Worm (Caenorhabditis elegans) whole organism, L2 larva: ENCODE results near the gene T25C12.3.

Experiments
- C34F6.9 ChIP-seq: fragments of 150-350 bp; optimal IDR thresholded peaks from 2 replicates; lab custom pipeline; 2014; ENCODE audit warnings: missing biosample characterization, missing genetic modification characterization
- F13H6.1 ChIP-seq: sonication (generic microtip); optimal IDR thresholded peaks from 2 replicates; lab custom pipeline; 2016; ENCODE audit warnings: missing genetic modification characterization, missing compliant biosample characterization
- R02D3.7 ChIP-seq: fragments of 150-350 bp; optimal IDR thresholded peaks from 2 replicates; lab custom pipeline; 2014; ENCODE audit warnings: missing biosample characterization, missing genetic modification characterization
- Y55F3AM.14 ChIP-seq: fragments of 200-800 bp; sonication (Bioruptor generic); optimal IDR thresholded peaks from 2 replicates; lab custom pipeline; 2018; ENCODE audit warnings: mild to moderate bottlenecking, missing genetic modification characterization, missing compliant biosample characterization
- ZK546.5 ChIP-seq: sonication (generic microtip); optimal IDR thresholded peaks from 2 replicates; lab custom pipeline; 2017; ENCODE audit warnings: missing biosample characterization, missing genetic modification characterization
- alr-1 ChIP-seq: fragments of 150-350 bp; optimal IDR thresholded peaks from 2 replicates; lab custom pipeline; 2014; ENCODE audit warnings: missing biosample characterization, missing genetic modification characterization
- aly-2 ChIP-seq: fragments of 150-350 bp; optimal IDR thresholded peaks from 2 replicates; lab custom pipeline; 2014; ENCODE audit warnings: missing biosample characterization, missing genetic modification characterization
- ama-1 ChIP-seq: fragments of 150-350 bp; optimal IDR thresholded peaks from 2 replicates; lab custom pipeline; 2018; ENCODE audit warnings: inconsistent platforms
- blmp-1 ChIP-seq: sonication (generic microtip); optimal IDR thresholded peaks from 2 replicates; lab custom pipeline; 2017; ENCODE audit warnings: missing genetic modification characterization, mild to moderate bottlenecking, missing compliant biosample characterization, antibody characterized with exemption, moderate library complexity; ENCODE audit not compliant: insufficient read depth
- ceh-16 ChIP-seq: fragments of 150-350 bp; optimal IDR thresholded peaks from 2 replicates; lab custom pipeline; 2014; ENCODE audit warnings: missing biosample characterization, missing genetic modification characterization
- ceh-82 ChIP-seq: fragments of 150-350 bp; optimal IDR thresholded peaks from 2 replicates; lab custom pipeline; 2014; ENCODE audit warnings: missing biosample characterization, missing genetic modification characterization
- crh-2 ChIP-seq: sonication (generic microtip); optimal IDR thresholded peaks from 2 replicates; lab custom pipeline; 2017; ENCODE audit warnings: missing biosample characterization, missing genetic modification characterization
- dmd-4 ChIP-seq: sonication (generic microtip); optimal IDR thresholded peaks from 2 replicates; lab custom pipeline; 2017; ENCODE audit warnings: missing biosample characterization, missing genetic modification characterization
- egl-27 ChIP-seq: sonication (generic microtip); optimal IDR thresholded peaks from 3 replicates; lab custom pipeline; 2017; ENCODE audit warnings: missing biosample characterization, missing genetic modification reagents, missing genetic modification characterization
- elt-1 ChIP-seq: fragments of 150-350 bp; optimal IDR thresholded peaks from 2 replicates; lab custom pipeline; 2014; ENCODE audit warnings: missing biosample characterization, missing genetic modification characterization
- elt-3 ChIP-seq: sonication (generic microtip); optimal IDR thresholded peaks from 2 replicates; lab custom pipeline; 2017; ENCODE audit warnings: missing biosample characterization, missing genetic modification characterization
- fos-1 ChIP-seq: fragments of 150-350 bp; optimal IDR thresholded peaks from 2 replicates; lab custom pipeline; 2014; ENCODE audit warnings: missing biosample characterization, missing genetic modification characterization
- gmeb-1 ChIP-seq: fragments of 150-350 bp; optimal IDR thresholded peaks from 2 replicates; lab custom pipeline; 2014; ENCODE audit warnings: missing biosample characterization, missing genetic modification characterization
- lin-11 ChIP-seq: fragments of 150-350 bp; sonication (generic microtip); optimal IDR thresholded peaks from 2 replicates; lab custom pipeline; 2014; ENCODE audit warnings: missing biosample characterization, missing genetic modification characterization, inconsistent platforms, mixed read lengths
- lin-13 ChIP-seq: fragments of 150-350 bp; optimal IDR thresholded peaks from 2 replicates; lab custom pipeline; 2014; ENCODE audit warnings: missing biosample characterization, missing genetic modification reagents, missing genetic modification characterization
- lin-39 ChIP-seq: fragments of 150-350 bp; optimal IDR thresholded peaks from 2 replicates; lab custom pipeline; 2014; ENCODE audit warnings: missing biosample characterization, missing genetic modification reagents, missing genetic modification characterization
- lsy-2 ChIP-seq, 2 experiments: fragments of 150-350 bp in 1 of 2; sonication (generic microtip) in 1 of 2; optimal IDR thresholded peaks; 2 replicates each; lab custom pipeline; 2014 to 2017; ENCODE audit warnings: missing biosample characterization in 2 of 2, missing genetic modification characterization in 2 of 2
- mab-5 ChIP-seq: fragments of 150-350 bp; optimal IDR thresholded peaks from 2 replicates; lab custom pipeline; 2014; ENCODE audit warnings: missing biosample characterization, missing genetic modification characterization
- mbf-1 ChIP-seq: sonication (generic microtip); optimal IDR thresholded peaks from 2 replicates; lab custom pipeline; 2017; ENCODE audit warnings: missing biosample characterization, missing genetic modification characterization
- mdl-1 ChIP-seq, 2 experiments: fragments of 150-350 bp in 1 of 2; sonication (generic microtip) in 1 of 2; optimal IDR thresholded peaks; 2 replicates each; lab custom pipeline; 2017; ENCODE audit warnings: missing biosample characterization in 2 of 2, missing genetic modification characterization in 2 of 2
- nhr-10 ChIP-seq: sonication (generic microtip); optimal IDR thresholded peaks from 2 replicates; lab custom pipeline; 2017; ENCODE audit warnings: missing biosample characterization, missing genetic modification characterization
- nhr-11 ChIP-seq: fragments of 150-350 bp; optimal IDR thresholded peaks from 2 replicates; lab custom pipeline; 2014; ENCODE audit warnings: missing biosample characterization, missing genetic modification characterization
- nhr-12 ChIP-seq: fragments of 150-350 bp; optimal IDR thresholded peaks from 2 replicates; lab custom pipeline; 2014; ENCODE audit warnings: missing biosample characterization, missing genetic modification characterization
- nhr-129 ChIP-seq: fragments of 150-350 bp; optimal IDR thresholded peaks from 2 replicates; lab custom pipeline; 2014; ENCODE audit warnings: missing biosample characterization, missing genetic modification characterization
- nhr-21 ChIP-seq: fragments of 150-350 bp; optimal IDR thresholded peaks from 2 replicates; lab custom pipeline; 2014; ENCODE audit warnings: missing biosample characterization, missing genetic modification characterization
- nhr-23 ChIP-seq: fragments of 150-350 bp; optimal IDR thresholded peaks from 2 replicates; lab custom pipeline; 2014; ENCODE audit warnings: missing biosample characterization, missing genetic modification reagents, missing genetic modification characterization
- nhr-237 ChIP-seq: fragments of 150-350 bp; optimal IDR thresholded peaks from 2 replicates; lab custom pipeline; 2014; ENCODE audit warnings: missing biosample characterization, missing genetic modification characterization
- nhr-25 ChIP-seq: fragments of 150-350 bp; sonication (generic microtip); optimal IDR thresholded peaks from 3 replicates; lab custom pipeline; 2014; ENCODE audit warnings: missing biosample characterization, missing genetic modification characterization
- nhr-6 ChIP-seq: fragments of 150-350 bp; optimal IDR thresholded peaks from 2 replicates; lab custom pipeline; 2014; ENCODE audit warnings: missing biosample characterization, missing genetic modification characterization
- nhr-77 ChIP-seq: fragments of 150-350 bp; optimal IDR thresholded peaks from 2 replicates; lab custom pipeline; 2014; ENCODE audit warnings: missing biosample characterization, missing genetic modification characterization
- peb-1 ChIP-seq: fragments of 150-350 bp; optimal IDR thresholded peaks from 2 replicates; lab custom pipeline; 2014; ENCODE audit warnings: missing biosample characterization, missing genetic modification characterization
- sem-4 ChIP-seq: fragments of 150-350 bp; optimal IDR thresholded peaks from 2 replicates; lab custom pipeline; 2014; ENCODE audit warnings: missing biosample characterization, missing genetic modification reagents, missing genetic modification characterization
- skn-1 ChIP-seq: sonication (generic microtip); optimal IDR thresholded peaks from 2 replicates; lab custom pipeline; 2017; ENCODE audit warnings: missing biosample characterization, missing genetic modification characterization
- sma-3 ChIP-seq: sonication (generic microtip); optimal IDR thresholded peaks from 2 replicates; lab custom pipeline; 2016; ENCODE audit warnings: missing genetic modification reagents, missing genetic modification characterization, missing compliant biosample characterization
- sma-9 ChIP-seq, 2 experiments: fragments of 150-350 bp in 1 of 2; sonication (generic microtip) in 1 of 2; optimal IDR thresholded peaks; 2 replicates each; lab custom pipeline; 2014 to 2016; ENCODE audit warnings: missing genetic modification characterization in 2 of 2, mild to moderate bottlenecking in 1 of 2, missing biosample characterization in 1 of 2, missing compliant biosample characterization in 1 of 2, missing genetic modification reagents in 1 of 2, moderate library complexity in 1 of 2
- snpc-4 ChIP-seq: fragments of 150-350 bp; optimal IDR thresholded peaks from 2 replicates; lab custom pipeline; 2014; ENCODE audit warnings: missing biosample characterization, missing genetic modification characterization
- unc-39 ChIP-seq: fragments of 150-350 bp; optimal IDR thresholded peaks from 2 replicates; lab custom pipeline; 2014; ENCODE audit warnings: missing biosample characterization, missing genetic modification characterization
- unc-55 ChIP-seq: fragments of 150-350 bp; sonication (generic microtip); optimal IDR thresholded peaks from 3 replicates; lab custom pipeline; 2014; ENCODE audit warnings: missing biosample characterization, missing genetic modification reagents, missing genetic modification characterization
- unc-62 ChIP-seq: fragments of 150-350 bp; optimal IDR thresholded peaks from 2 replicates; lab custom pipeline; 2014; ENCODE audit warnings: missing biosample characterization, missing genetic modification reagents, missing genetic modification characterization
- zag-1 ChIP-seq: fragments of 150-350 bp; optimal IDR thresholded peaks from 2 replicates; lab custom pipeline; 2014; ENCODE audit warnings: missing biosample characterization, missing genetic modification characterization
- ztf-1 ChIP-seq: fragments of 200-800 bp; sonication (Bioruptor generic); conservative IDR thresholded peaks from 2 replicates; pipeline ENCODE4 v1.3.6; 2022; ENCODE audit warnings: missing genetic modification characterization, missing compliant biosample characterization
- ztf-11 ChIP-seq: sonication (generic microtip); optimal IDR thresholded peaks from 2 replicates; lab custom pipeline; 2017; ENCODE audit warnings: missing biosample characterization, missing genetic modification characterization
- ztf-4 ChIP-seq: fragments of 150-350 bp; optimal IDR thresholded peaks from 2 replicates; lab custom pipeline; 2014; ENCODE audit warnings: missing biosample characterization, missing genetic modification characterization

T25C12.3 gene

ce11 chrX:11467320-11467732, 32.5 kb downstream of the T25C12.3 start:
- TF ChIP-seq F13H6.1 (peak; percentile 90), R02D3.7 (tag; lab: Kevin White, UChicago) (no peak), egl-27 (tag; lab: Kevin White, UChicago) (peak; percentile 54), sma-3 (no peak), lin-39 (tag; lab: Kevin White, UChicago) (no peak), unc-55 (GFP tag; lab: Kevin White, UChicago) (peak; percentile 80), nhr-21 (tag; lab: Kevin White, UChicago) (peak; percentile 16), Y55F3AM.14 (GFP tag; lab: Kevin White, UChicago) (peak; percentile 86), ama-1 (lab: Kevin White, UChicago) (peak; percentile 26), ceh-82 (peak; percentile 38), ceh-16 (tag; lab: Kevin White, UChicago) (no peak), elt-1 (tag; lab: Kevin White, UChicago) (no peak), unc-39 (no peak), nhr-6 (tag; lab: Kevin White, UChicago) (peak; percentile 69), ztf-11 (no peak), nhr-11 (tag; lab: Kevin White, UChicago) (no peak), nhr-23 (no peak), nhr-77 (tag; lab: Kevin White, UChicago) (no peak), nhr-129 (tag; lab: Kevin White, UChicago) (peak; percentile 94), ztf-1 (GFP tag; lab: Robert Waterston, UW) (no peak), alr-1 (tag; lab: Kevin White, UChicago) (no peak), nhr-10 (no peak), elt-3 (tag; lab: Kevin White, UChicago) (no peak), aly-2 (tag; lab: Kevin White, UChicago) (no peak), lsy-2 (tag; optimal IDR thresholded peaks at IDR 0.05; lab: Kevin White, UChicago) (peak; percentile 41 to 70), lin-11 (tag; lab: Kevin White, UChicago) (peak; percentile 69), peb-1 (tag; lab: Kevin White, UChicago) (no peak), mbf-1 (tag; lab: Kevin White, UChicago) (no peak), nhr-12 (no peak), dmd-4 (no peak), gmeb-1 (tag; lab: Kevin White, UChicago) (no peak), lin-13 (peak; percentile 43), mdl-1 (tag; optimal IDR thresholded peaks at IDR 0.05; lab: Kevin White, UChicago) (peak; percentile 41 to 88), nhr-237 (tag; lab: Kevin White, UChicago) (no peak), mab-5 (tag; lab: Kevin White, UChicago) (no peak), skn-1 (tag; lab: Kevin White, UChicago) (no peak), fos-1 (tag; lab: Kevin White, UChicago) (peak; percentile 33), crh-2 (tag; lab: Kevin White, UChicago) (peak; percentile 82), sem-4 (peak; percentile 84), ZK546.5 (tag; lab: Kevin White, UChicago) (no peak), ztf-4 (tag; lab: Kevin White, UChicago) (peak; percentile 80), C34F6.9 (tag; lab: Kevin White, UChicago) (peak; percentile 89), blmp-1 (no peak), sma-9 (GFP tag; optimal IDR thresholded peaks at IDR 0.05; lab: Kevin White, UChicago) (peak; percentile 71), sma-9 (tag; optimal IDR thresholded peaks at IDR 0.05; lab: Kevin White, UChicago) (no peak), nhr-25 (tag; lab: Kevin White, UChicago) (no peak), snpc-4 (peak; percentile 16), zag-1 (tag; lab: Kevin White, UChicago) (peak; percentile 87), unc-62 (GFP tag; lab: Kevin White, UChicago) (no peak)
